Worm (Caenorhabditis elegans) whole organism, late embryonic: Measurements from ENCODE around the gene dpy-20.
A peak's percentile ranks its signal among the peaks of the same experiment; 100 is the strongest.

Source experiments
- C38D4.7 ChIP-seq: fragments of 200-800 bp; sonication (Bioruptor generic); optimal IDR thresholded peaks from 2 replicates; lab custom pipeline; 2018; ENCODE audit warnings: mild to moderate bottlenecking, missing genetic modification characterization, moderate library complexity, missing compliant biosample characterization
- F13H6.1 ChIP-seq: sonication (generic microtip); optimal IDR thresholded peaks from 2 replicates; lab custom pipeline; 2016; ENCODE audit warnings: missing genetic modification characterization, missing compliant biosample characterization
- K09A11.1 ChIP-seq: sonication (generic microtip); optimal IDR thresholded peaks from 2 replicates; lab custom pipeline; 2017; ENCODE audit warnings: antibody characterized with exemption, mild to moderate bottlenecking, missing genetic modification characterization, missing compliant biosample characterization; ENCODE audit not compliant: insufficient read depth
- T23F11.4 ChIP-seq: fragments of 200-800 bp; sonication (Bioruptor generic); optimal IDR thresholded peaks from 2 replicates; lab custom pipeline; 2018; ENCODE audit warnings: mild to moderate bottlenecking, missing genetic modification characterization, missing compliant biosample characterization
- ahr-1 ChIP-seq: sonication (generic microtip); optimal IDR thresholded peaks from 2 replicates; lab custom pipeline; 2016; ENCODE audit warnings: missing genetic modification characterization, missing compliant biosample characterization
- ceh-14 ChIP-seq: sonication (generic microtip); optimal IDR thresholded peaks from 2 replicates; lab custom pipeline; 2016; ENCODE audit warnings: missing genotype, missing genetic modification characterization, missing compliant biosample characterization
- ceh-2 ChIP-seq: sonication (generic microtip); optimal IDR thresholded peaks from 2 replicates; lab custom pipeline; 2016; ENCODE audit warnings: missing genotype, missing genetic modification characterization, missing compliant biosample characterization
- ceh-22 ChIP-seq: sonication (generic microtip); optimal IDR thresholded peaks from 2 replicates; lab custom pipeline; 2017; ENCODE audit warnings: missing biosample characterization, missing genetic modification characterization
- ceh-30 ChIP-seq: fragments of 150-350 bp; optimal IDR thresholded peaks from 2 replicates; lab custom pipeline; 2014; ENCODE audit warnings: missing biosample characterization, missing genetic modification characterization
- ceh-31 ChIP-seq: sonication (generic microtip); optimal IDR thresholded peaks from 2 replicates; lab custom pipeline; 2016; ENCODE audit warnings: missing genetic modification characterization, missing compliant biosample characterization
- ceh-34 ChIP-seq: sonication (generic microtip); optimal IDR thresholded peaks from 2 replicates; lab custom pipeline; 2016; ENCODE audit warnings: mild to moderate bottlenecking, missing genetic modification characterization, missing compliant biosample characterization
- ceh-45 ChIP-seq: fragments of 200-800 bp; sonication (Bioruptor generic); IDR thresholded peaks from 2 replicates; pipeline ENCODE4 v1.3.6; 2022; ENCODE audit warnings: missing genetic modification reagents, missing genetic modification characterization, missing compliant biosample characterization
- ceh-48 ChIP-seq: sonication (generic microtip); optimal IDR thresholded peaks from 2 replicates; lab custom pipeline; 2016; ENCODE audit warnings: missing genetic modification characterization, inconsistent platforms, missing compliant biosample characterization
- ceh-6 ChIP-seq: fragments of 200-800 bp; sonication (Bioruptor generic); optimal IDR thresholded peaks from 2 replicates; lab custom pipeline; 2018; ENCODE audit warnings: mild to moderate bottlenecking, missing genetic modification characterization, missing compliant biosample characterization
- ceh-9 ChIP-seq: sonication (generic microtip); optimal IDR thresholded peaks from 2 replicates; lab custom pipeline; 2016; ENCODE audit warnings: mild to moderate bottlenecking, missing genetic modification characterization, inconsistent platforms, missing compliant biosample characterization
- dmd-4 ChIP-seq: sonication (generic microtip); optimal IDR thresholded peaks from 2 replicates; lab custom pipeline; 2016; ENCODE audit warnings: borderline replicate concordance, missing genetic modification characterization, missing compliant biosample characterization
- dve-1 ChIP-seq: sonication (generic microtip); optimal IDR thresholded peaks from 2 replicates; lab custom pipeline; 2017; ENCODE audit warnings: antibody characterized with exemption, mild to moderate bottlenecking, missing genetic modification characterization, missing compliant biosample characterization
- elt-2 ChIP-seq: sonication (generic microtip); optimal IDR thresholded peaks from 2 replicates; lab custom pipeline; 2016; ENCODE audit warnings: missing genetic modification reagents, missing genetic modification characterization, missing compliant biosample characterization
- ets-4 ChIP-seq: sonication (generic microtip); optimal IDR thresholded peaks from 2 replicates; lab custom pipeline; 2016; ENCODE audit warnings: missing genetic modification characterization, missing compliant biosample characterization
- eyg-1 ChIP-seq: sonication (generic microtip); optimal IDR thresholded peaks from 2 replicates; lab custom pipeline; 2016; ENCODE audit warnings: missing genotype, missing genetic modification characterization, missing compliant biosample characterization
- fax-1 ChIP-seq: sonication (generic microtip); optimal IDR thresholded peaks from 2 replicates; lab custom pipeline; 2016; ENCODE audit warnings: missing genotype, missing genetic modification characterization, missing compliant biosample characterization
- fkh-6 ChIP-seq: sonication (generic microtip); optimal IDR thresholded peaks from 2 replicates; lab custom pipeline; 2016; ENCODE audit warnings: missing genetic modification characterization, missing compliant biosample characterization
- gmeb-2 ChIP-seq: sonication (generic microtip); optimal IDR thresholded peaks from 2 replicates; lab custom pipeline; 2016; ENCODE audit warnings: missing genetic modification characterization, inconsistent platforms, missing compliant biosample characterization
- hlh-13 ChIP-seq: fragments of 200-800 bp; sonication (Bioruptor generic); optimal IDR thresholded peaks from 2 replicates; lab custom pipeline; 2018; ENCODE audit warnings: mild to moderate bottlenecking, missing genetic modification characterization, missing compliant biosample characterization
- hlh-30 ChIP-seq: sonication (generic microtip); optimal IDR thresholded peaks from 2 replicates; lab custom pipeline; 2017; ENCODE audit warnings: antibody characterized with exemption, missing genetic modification characterization, missing compliant biosample characterization; ENCODE audit not compliant: insufficient read depth
- hlh-8 ChIP-seq: sonication (generic microtip); optimal IDR thresholded peaks from 2 replicates; lab custom pipeline; 2016; ENCODE audit warnings: missing genotype, missing genetic modification characterization, missing compliant biosample characterization
- mec-3 ChIP-seq: sonication (generic microtip); optimal IDR thresholded peaks from 2 replicates; lab custom pipeline; 2016; ENCODE audit warnings: borderline replicate concordance, missing genetic modification characterization, missing compliant biosample characterization
- nhr-11 ChIP-seq: fragments of 150-350 bp; optimal IDR thresholded peaks from 2 replicates; lab custom pipeline; 2014; ENCODE audit warnings: missing biosample characterization, missing genetic modification characterization
- nhr-232 ChIP-seq: sonication (generic microtip); optimal IDR thresholded peaks from 2 replicates; lab custom pipeline; 2016; ENCODE audit warnings: missing genetic modification characterization, missing compliant biosample characterization
- pag-3 ChIP-seq: sonication (generic microtip); optimal IDR thresholded peaks from 2 replicates; lab custom pipeline; 2016; ENCODE audit warnings: missing compliant biosample characterization, missing genetic modification characterization, borderline replicate concordance
- pat-9 ChIP-seq: fragments of 200-800 bp; sonication (Bioruptor generic); optimal IDR thresholded peaks from 2 replicates; lab custom pipeline; 2018; ENCODE audit warnings: mild to moderate bottlenecking, missing genetic modification characterization, moderate library complexity, missing compliant biosample characterization
- pha-2 ChIP-seq: sonication (generic microtip); optimal IDR thresholded peaks from 2 replicates; lab custom pipeline; 2017; ENCODE audit warnings: mild to moderate bottlenecking, missing genetic modification characterization, missing compliant biosample characterization
- pha-4 ChIP-seq: fragments of 150-350 bp; optimal IDR thresholded peaks from 2 replicates; lab custom pipeline; 2018; ENCODE audit warnings: missing biosample characterization, missing genetic modification reagents, missing genetic modification characterization
- pqm-1 ChIP-seq: sonication (generic microtip); optimal IDR thresholded peaks from 2 replicates; lab custom pipeline; 2016; ENCODE audit warnings: missing genetic modification characterization, missing compliant biosample characterization
- pros-1 ChIP-seq: fragments of 150-350 bp; optimal IDR thresholded peaks from 2 replicates; lab custom pipeline; 2014; ENCODE audit warnings: missing biosample characterization, missing genetic modification reagents, missing genetic modification characterization
- ref-2 ChIP-seq: sonication (generic microtip); optimal IDR thresholded peaks from 2 replicates; lab custom pipeline; 2016; ENCODE audit warnings: missing genetic modification characterization, missing compliant biosample characterization
- rnt-1 ChIP-seq: sonication (generic microtip); optimal IDR thresholded peaks from 2 replicates; lab custom pipeline; 2016; ENCODE audit warnings: missing genetic modification characterization, missing compliant biosample characterization
- sdc-2 ChIP-seq: sonication (generic microtip); optimal IDR thresholded peaks from 2 replicates; lab custom pipeline; 2016; ENCODE audit warnings: missing genotype, missing genetic modification characterization, missing compliant biosample characterization
- sox-4 ChIP-seq: sonication (generic microtip); optimal IDR thresholded peaks from 2 replicates; lab custom pipeline; 2017; ENCODE audit warnings: mild to moderate bottlenecking, missing genetic modification characterization, inconsistent platforms, missing compliant biosample characterization
- tbx-2 ChIP-seq: sonication (generic microtip); optimal IDR thresholded peaks from 2 replicates; lab custom pipeline; 2016; ENCODE audit warnings: missing genetic modification characterization, missing compliant biosample characterization
- unc-3 ChIP-seq, 2 experiments: fragments of 200-800 bp in 1 of 2; sonication (Bioruptor generic) in 1 of 2; sonication (generic microtip) in 1 of 2; conservative IDR thresholded peaks in 1 of 2; optimal IDR thresholded peaks in 1 of 2; 2 replicates each; pipeline versions ENCODE4 v1.3.6 to Lab custom; 2016 to 2022; ENCODE audit warnings: missing compliant biosample characterization in 2 of 2, missing genetic modification characterization in 2 of 2, missing genetic modification reagents in 1 of 2
- unc-55 ChIP-seq: sonication (generic microtip); optimal IDR thresholded peaks from 2 replicates; lab custom pipeline; 2017; ENCODE audit warnings: missing biosample characterization, missing genetic modification reagents, missing genetic modification characterization
- unc-86 ChIP-seq: sonication (generic microtip); optimal IDR thresholded peaks from 2 replicates; lab custom pipeline; 2016; ENCODE audit warnings: missing genetic modification characterization, missing compliant biosample characterization
- zip-5 ChIP-seq: sonication (generic microtip); optimal IDR thresholded peaks from 2 replicates; lab custom pipeline; 2016; ENCODE audit warnings: missing genetic modification characterization, missing compliant biosample characterization
- ztf-16 ChIP-seq: sonication (generic microtip); optimal IDR thresholded peaks from 2 replicates; lab custom pipeline; 2017; ENCODE audit warnings: missing genetic modification characterization, missing compliant biosample characterization

dpy-20 gene

DNA sequence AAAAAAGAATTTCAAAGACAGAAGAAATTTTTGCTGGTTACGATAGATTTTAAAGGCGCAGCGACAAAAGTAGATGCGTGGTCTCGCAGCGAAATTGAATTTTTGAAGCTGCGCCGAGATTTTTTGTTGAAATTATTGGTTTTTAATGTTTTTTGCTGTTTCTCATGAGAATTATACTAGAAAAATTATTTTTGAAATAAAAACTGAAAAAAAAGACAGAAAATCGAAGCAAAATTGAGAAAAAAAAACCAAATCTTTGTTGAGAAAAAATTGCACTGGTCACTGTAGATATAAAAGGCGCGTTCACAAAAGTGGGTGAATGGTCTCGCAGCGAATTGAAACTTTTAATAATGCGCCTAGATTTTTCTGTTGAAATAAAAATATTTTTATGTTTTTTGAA, 5.0 kb downstream of the dpy-20 start:
- TF ChIP-seq ceh-45 (GFP tag; lab: Robert Waterston, UW): no peak
- TF ChIP-seq nhr-232 (tag; lab: Kevin White, UChicago): no peak
- no peak for TF ChIP-seq ceh-31 (tag; lab: Kevin White, UChicago)
- no peak for TF ChIP-seq dmd-4
- TF ChIP-seq hlh-30 (tag; lab: Kevin White, UChicago): no peak
- no peak for TF ChIP-seq eyg-1 (tag; lab: Kevin White, UChicago)
- no peak for TF ChIP-seq ceh-34 (tag; lab: Kevin White, UChicago)
- TF ChIP-seq ceh-22 (tag; lab: Kevin White, UChicago): no peak
- TF ChIP-seq gmeb-2: no peak
- TF ChIP-seq, all 69 proteins: peak for 0

DNA sequence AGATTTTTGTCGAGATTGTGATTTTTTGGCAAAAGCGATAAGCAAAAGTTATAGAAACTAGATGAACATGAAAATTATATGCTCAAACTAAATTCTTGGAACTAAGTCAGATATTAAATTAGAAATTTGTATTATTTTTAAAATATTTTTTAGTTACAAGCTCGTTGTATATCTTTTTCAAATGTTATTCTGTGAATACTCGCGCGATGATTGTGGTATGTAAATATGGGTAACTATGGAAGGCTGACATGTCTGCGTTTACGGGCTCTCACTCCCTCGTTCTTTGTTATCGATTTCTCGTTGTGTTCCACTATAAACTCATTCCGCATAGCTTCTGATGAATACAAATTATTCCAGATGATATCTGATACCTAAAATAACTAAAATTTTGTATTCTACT, 6.5 kb downstream of the dpy-20 start, which contains the start of gene ZK792.7:
Gene ZK792.7, plus strand, starts transcription at position 301 of the 400 bp plus-strand sequence.
- TF ChIP-seq dve-1 (tag; lab: Kevin White, UChicago) (no peak), ceh-6 (GFP tag; lab: Kevin White, UChicago) (no peak), ets-4 (tag; lab: Kevin White, UChicago) (no peak), unc-55 (GFP tag; lab: Kevin White, UChicago) (no peak), mec-3 (tag; lab: Kevin White, UChicago) (no peak), hlh-8 (tag; lab: Kevin White, UChicago) (no peak), ceh-48 (tag; lab: Kevin White, UChicago) (peak; percentile 68), pha-2 (tag; lab: Kevin White, UChicago) (no peak)

DNA sequence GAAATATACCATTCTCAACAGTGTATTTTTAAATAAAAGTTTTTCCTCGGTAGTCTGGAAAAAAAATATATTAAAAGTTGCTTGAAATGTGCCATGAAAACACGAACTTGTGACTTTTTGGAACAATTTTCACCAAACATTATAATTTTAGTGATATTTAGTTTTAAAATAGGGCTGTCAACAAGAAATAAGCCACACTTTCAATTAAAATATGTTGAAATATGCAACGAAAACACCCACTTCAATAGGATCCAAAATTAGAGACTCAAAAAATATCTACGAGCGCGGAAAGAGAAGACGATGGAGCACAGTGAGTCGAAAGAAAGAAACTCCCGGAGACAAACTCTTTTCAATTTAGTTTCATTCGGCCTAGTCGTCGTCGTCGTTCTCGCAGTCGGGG, 7.2 kb downstream of the dpy-20 start, which contains the start of gene ZK792.12:
Gene ZK792.12, plus strand, starts transcription at position 301 of the 400 bp plus-strand sequence.
- TF ChIP-seq ceh-2 (tag; lab: Kevin White, UChicago): no peak
- no peak for TF ChIP-seq pag-3 (tag; lab: Kevin White, UChicago)
- TF ChIP-seq pat-9 (tag; lab: Kevin White, UChicago): no peak
- no peak for TF ChIP-seq elt-2
- no peak for TF ChIP-seq sox-4 (tag; lab: Kevin White, UChicago)
- TF ChIP-seq gmeb-2: no peak
- TF ChIP-seq zip-5: no peak
- TF ChIP-seq hlh-8 (tag; lab: Kevin White, UChicago): no peak
- TF ChIP-seq pros-1: no peak
- no peak for TF ChIP-seq tbx-2 (tag; lab: Kevin White, UChicago)
- no peak for TF ChIP-seq fkh-6 (tag; lab: Kevin White, UChicago)
- no peak for TF ChIP-seq pha-4 (tag; lab: Kevin White, UChicago)
- no peak for TF ChIP-seq F13H6.1 (tag; lab: Kevin White, UChicago)
- no peak for TF ChIP-seq C38D4.7 (GFP tag; lab: Kevin White, UChicago)
- no peak for TF ChIP-seq ceh-22 (tag; lab: Kevin White, UChicago)
- TF ChIP-seq, all 69 proteins: peak for 0

DNA sequence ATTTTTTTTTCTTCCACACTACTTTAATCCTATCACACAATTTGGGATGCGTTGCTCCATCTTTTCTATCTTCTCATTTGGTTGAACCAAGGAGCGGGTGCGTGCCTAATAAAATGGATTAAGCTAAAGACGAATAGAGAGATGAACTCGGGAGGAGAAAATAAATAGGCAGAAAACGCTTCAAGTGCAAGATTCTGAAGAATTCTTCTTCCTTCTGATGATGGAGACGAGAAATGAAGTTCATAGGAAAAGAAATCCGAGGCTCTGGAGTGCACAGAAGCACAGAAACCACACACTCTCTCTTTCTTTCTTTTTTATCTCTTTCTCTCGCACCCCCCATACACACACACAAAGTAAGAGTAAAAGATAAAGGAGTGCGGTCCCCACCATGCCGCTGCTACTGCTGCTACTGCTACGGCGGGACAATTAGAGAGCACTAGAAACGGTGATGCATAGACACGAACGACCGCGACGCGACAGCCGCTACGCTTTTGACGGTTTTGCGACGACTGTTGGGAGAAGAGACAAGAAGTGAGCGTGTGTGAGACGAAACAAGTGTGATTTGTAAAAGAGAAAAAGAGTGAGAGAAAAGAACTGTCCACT, 8.5 kb downstream of the dpy-20 start:
- TF ChIP-seq ahr-1 (tag; lab: Kevin White, UChicago) (no peak), sdc-2 (tag; lab: Kevin White, UChicago) (no peak), ztf-16 (peak; percentile 46), ceh-9 (tag; lab: Kevin White, UChicago) (no peak), zip-5 (no peak), pha-4 (tag; lab: Kevin White, UChicago) (no peak), hlh-13 (GFP tag; lab: Kevin White, UChicago) (no peak), unc-3 (GFP tag; conservative IDR thresholded peaks at IDR 0.05; lab: Robert Waterston, UW) (no peak), unc-3 (tag; optimal IDR thresholded peaks at IDR 0.05; lab: Kevin White, UChicago) (no peak), dve-1 (tag; lab: Kevin White, UChicago) (peak; percentile 72), ref-2 (tag; lab: Kevin White, UChicago) (peak; percentile 85), nhr-11 (no peak), nhr-232 (tag; lab: Kevin White, UChicago) (no peak), hlh-30 (tag; lab: Kevin White, UChicago) (no peak), ceh-30 (tag; lab: Kevin White, UChicago) (no peak), ceh-14 (tag; lab: Kevin White, UChicago) (peak; percentile 6), F13H6.1 (tag; lab: Kevin White, UChicago) (peak; percentile 46), elt-2 (peak; percentile 91), fax-1 (no peak), K09A11.1 (tag; lab: Kevin White, UChicago) (no peak), rnt-1 (peak; percentile 81), unc-86 (tag; lab: Kevin White, UChicago) (no peak), ceh-2 (tag; lab: Kevin White, UChicago) (peak; percentile 11), T23F11.4 (GFP tag; lab: Kevin White, UChicago) (no peak), pqm-1 (tag; lab: Kevin White, UChicago) (peak; percentile 44)
